Worm (Caenorhabditis elegans) whole organism, L3 larva: ENCODE data around the gene C49A9.2.

ENCODE experiments used
- ceh-82 ChIP-seq: fragments of 150-350 bp; optimal IDR thresholded peaks from 2 replicates; lab custom pipeline; 2014; ENCODE audit warnings: missing biosample characterization, missing genetic modification characterization
- elt-1 ChIP-seq: fragments of 150-350 bp; optimal IDR thresholded peaks from 2 replicates; lab custom pipeline; 2014; ENCODE audit warnings: missing biosample characterization, missing genetic modification characterization
- lin-39 ChIP-seq: fragments of 150-350 bp; optimal IDR thresholded peaks from 2 replicates; lab custom pipeline; 2018; ENCODE audit warnings: missing biosample characterization, missing genetic modification reagents, missing genetic modification characterization

DNA sequence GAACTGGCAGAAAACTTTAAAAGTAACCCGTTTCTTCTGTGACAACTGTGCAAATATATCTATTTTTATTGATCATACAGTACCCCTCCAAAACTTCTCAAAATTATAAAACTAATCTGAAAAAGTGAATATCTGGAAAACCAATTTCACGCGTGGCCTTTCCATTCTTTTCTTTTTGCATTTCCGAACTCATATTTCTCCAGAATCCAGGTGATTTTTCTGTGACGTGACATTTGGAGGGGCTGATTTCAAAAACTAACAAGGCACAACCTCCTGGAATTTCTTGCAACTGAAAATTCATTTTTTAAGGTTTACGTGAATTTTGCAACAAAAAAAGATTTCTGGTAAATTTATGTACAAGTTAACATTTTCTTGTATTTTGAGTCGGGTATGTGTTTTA, 25.0 kb upstream of the C49A9.2 start:
- no peak for TF ChIP-seq ceh-82 (tag; lab: Kevin White, UChicago)
- TF ChIP-seq lin-39, result no peak
- TF ChIP-seq elt-1 (tag; lab: Kevin White, UChicago), result no peak
